Worm (Caenorhabditis elegans): ENCODE measurements around the gene exc-13.

DNA sequence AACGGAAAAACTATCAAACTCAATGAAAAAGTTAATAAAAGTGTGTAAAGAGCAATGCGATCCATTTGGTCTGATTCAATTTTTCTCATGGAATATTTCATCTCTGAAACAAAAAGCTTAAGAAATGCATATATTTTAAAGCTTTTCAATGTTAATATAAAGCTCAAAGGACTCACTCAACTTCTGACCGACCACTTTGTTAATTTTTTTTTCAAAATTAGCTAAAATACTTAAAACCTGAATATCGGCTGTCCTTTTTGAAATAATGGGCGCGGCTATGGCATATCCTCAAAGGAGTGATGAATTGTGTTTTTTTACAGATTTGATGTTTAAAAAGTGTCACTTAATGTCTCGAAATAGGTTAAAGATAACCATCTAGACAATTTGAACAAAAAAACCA lies 24.7 kb downstream of the exc-13 start, which contains the start of gene C02H6.1:
- TF ChIP-seq nhr-10 (tag; optimal IDR thresholded peaks at IDR 0.05) (no peak), zag-1 (tag; optimal IDR thresholded peaks at IDR 0.05) (no peak), ZK337.2 (GFP tag; IDR thresholded peaks at IDR 0.05) (no peak), rbr-2 (tag; optimal IDR thresholded peaks at IDR 0.05) (no peak), lin-39 (tag; optimal IDR thresholded peaks at IDR 0.05) (no peak), mep-1 (tag; optimal IDR thresholded peaks at IDR 0.05) (no peak), dmd-6 (GFP tag; IDR thresholded peaks at IDR 0.05) (no peak), unc-62 (GFP tag; optimal IDR thresholded peaks at IDR 0.05 in 1 of 2) (no peak), unc-62 (tag; optimal IDR thresholded peaks at IDR 0.05) (no peak), pqm-1 (tag; optimal IDR thresholded peaks at IDR 0.05) (no peak), unc-39 (tag; optimal IDR thresholded peaks at IDR 0.05) (no peak), lin-15B (tag; optimal IDR thresholded peaks at IDR 0.05) (no peak), daf-16 (GFP tag; optimal IDR thresholded peaks at IDR 0.05) (no peak), daf-16 (tag; optimal IDR thresholded peaks at IDR 0.05) (no peak), nhr-237 (tag; optimal IDR thresholded peaks at IDR 0.05) (no peak)
